Worm (Caenorhabditis elegans): ENCODE results near the gene puf-12.

The puf-12 gene

ce11 chrII:10106870-10107269, 6.8 kb downstream of the puf-12 start, which contains the start of gene ZK945.6:
Gene ZK945.6 (minus strand): TSS chrII:10106970.
- TF ChIP-seq lin-11 (tag; optimal IDR thresholded peaks at IDR 0.05) (no peak), ttx-3 (tag; optimal IDR thresholded peaks at IDR 0.05) (no peak), hlh-8 (tag; optimal IDR thresholded peaks at IDR 0.05) (no peak), odd-2 (tag; optimal IDR thresholded peaks at IDR 0.05) (no peak), nfya-1 (tag; optimal IDR thresholded peaks at IDR 0.05) (no peak), elt-2 (tag; optimal IDR thresholded peaks at IDR 0.05) (no peak), pha-4 (tag; optimal IDR thresholded peaks at IDR 0.05) (no peak), ceh-6 (GFP tag; optimal IDR thresholded peaks at IDR 0.05) (no peak), T23F11.4 (GFP tag; optimal IDR thresholded peaks at IDR 0.05) (no peak), ceh-24 (tag; optimal IDR thresholded peaks at IDR 0.05) (no peak)

- TF ChIP-seq sox-4 (tag; optimal IDR thresholded peaks at IDR 0.05) (no peak), ceh-9 (tag; optimal IDR thresholded peaks at IDR 0.05) (no peak), ceh-14 (tag; optimal IDR thresholded peaks at IDR 0.05) (no peak), ceh-22 (tag; optimal IDR thresholded peaks at IDR 0.05) (no peak), C08G9.2 (tag; optimal IDR thresholded peaks at IDR 0.05) (no peak), nfya-1 (tag; optimal IDR thresholded peaks at IDR 0.05) (no peak), C38D4.7 (GFP tag; optimal IDR thresholded peaks at IDR 0.05) (no peak), ceh-6 (GFP tag; optimal IDR thresholded peaks at IDR 0.05) (no peak), ttx-3 (tag; optimal IDR thresholded peaks at IDR 0.05) (no peak), sox-2 (GFP tag; IDR thresholded peaks at IDR 0.05) (no peak), hlh-30 (tag; optimal IDR thresholded peaks at IDR 0.05; ENCODE audit: insufficient read depth) (no peak), T23F11.4 (GFP tag; optimal IDR thresholded peaks at IDR 0.05) (no peak), ceh-19 (GFP tag; optimal IDR thresholded peaks at IDR 0.05) (no peak), syd-9 (tag; optimal IDR thresholded peaks at IDR 0.05) (no peak), hlh-6 (tag; optimal IDR thresholded peaks at IDR 0.05) (no peak), hlh-13 (GFP tag; optimal IDR thresholded peaks at IDR 0.05) (no peak), sdc-2 (tag; optimal IDR thresholded peaks at IDR 0.05) (no peak), nhr-232 (tag; optimal IDR thresholded peaks at IDR 0.05) (no peak), ceh-34 (tag; optimal IDR thresholded peaks at IDR 0.05) (no peak)
Measured at ce11 chrII:10108377-10108776, 8.3 kb downstream of the puf-12 start, which contains the start of the genes ZK945.7 and ZK945.8. Gene ZK945.7 (minus strand): TSS chrII:10108477. Gene ZK945.8 (plus strand): TSS chrII:10108651.

DNA sequence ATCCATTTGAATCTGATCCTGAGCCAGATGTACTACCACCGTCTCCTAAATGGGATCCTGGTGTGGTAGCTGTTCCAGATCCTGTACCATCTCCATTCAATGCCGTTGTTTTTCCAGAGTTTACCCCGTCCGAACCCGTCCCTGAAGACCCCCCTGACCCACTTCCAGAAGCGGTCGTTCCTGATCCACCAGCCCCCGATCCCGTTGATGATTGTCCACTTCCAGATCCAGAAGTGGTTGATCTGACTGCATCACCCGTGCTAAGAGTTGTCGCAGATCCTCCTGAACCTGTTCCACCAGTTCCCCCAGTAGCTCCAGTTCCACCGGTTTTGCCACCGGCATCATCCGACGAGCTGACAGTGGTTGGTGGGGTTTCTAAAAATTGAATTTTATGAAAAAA, 16.6 kb downstream of the puf-12 start:
- TF ChIP-seq che-1 (tag; optimal IDR thresholded peaks at IDR 0.05) (no peak), unc-42 (tag; optimal IDR thresholded peaks at IDR 0.05) (no peak), zip-5 (tag; optimal IDR thresholded peaks at IDR 0.05) (no peak)

- TF ChIP-seq F13H6.1 (tag; optimal IDR thresholded peaks at IDR 0.05) (no peak), lin-11 (tag; optimal IDR thresholded peaks at IDR 0.05) (no peak), tbx-2 (tag; optimal IDR thresholded peaks at IDR 0.05) (no peak), npax-4 (tag; optimal IDR thresholded peaks at IDR 0.05) (no peak), nhr-232 (tag; optimal IDR thresholded peaks at IDR 0.05) (no peak), hlh-15 (tag; optimal IDR thresholded peaks at IDR 0.05) (no peak), unc-55 (GFP tag; optimal IDR thresholded peaks at IDR 0.05) (no peak)
Measured at ce11 chrII:10121725-10122124, 21.6 kb downstream of the puf-12 start, which contains the start of gene lov-1. Gene lov-1 (minus strand): TSS chrII:10121825.

DNA sequence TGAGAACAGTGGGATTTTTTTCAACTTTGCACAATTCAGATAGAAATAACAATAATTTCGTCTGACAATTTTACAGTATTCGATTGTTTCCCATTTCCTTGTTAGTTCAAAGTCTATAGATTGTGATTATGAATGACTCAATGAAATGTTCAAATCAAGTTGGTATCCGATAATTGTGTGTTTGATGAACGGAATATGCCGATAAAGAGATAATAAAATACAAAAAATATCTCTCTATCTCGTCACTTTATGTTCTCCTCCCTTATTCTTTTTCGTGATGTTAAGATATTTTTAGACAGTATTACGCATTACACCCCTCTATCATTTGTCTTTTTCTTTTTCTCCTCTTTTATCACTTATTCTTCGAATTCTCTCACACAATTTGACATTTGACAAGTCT, 22.4 kb downstream of the puf-12 start, which contains the start of gene F27E5.7:
Gene F27E5.7, plus strand, starts transcription at position 301 of the 400 bp plus-strand sequence.
- no peak for TF ChIP-seq nhr-11 (tag; optimal IDR thresholded peaks at IDR 0.05)
- TF ChIP-seq pqm-1 (tag; optimal IDR thresholded peaks at IDR 0.05): no peak
- TF ChIP-seq ceh-19 (GFP tag; optimal IDR thresholded peaks at IDR 0.05): no peak
- TF ChIP-seq ceh-6 (GFP tag; optimal IDR thresholded peaks at IDR 0.05): no peak
- no peak for TF ChIP-seq ceh-18 (tag; optimal IDR thresholded peaks at IDR 0.05)

Data from whole organism, late embryonic.